Fruit fly (Drosophila melanogaster): ENCODE results near the gene Unc-76.

The Unc-76 gene

DNA sequence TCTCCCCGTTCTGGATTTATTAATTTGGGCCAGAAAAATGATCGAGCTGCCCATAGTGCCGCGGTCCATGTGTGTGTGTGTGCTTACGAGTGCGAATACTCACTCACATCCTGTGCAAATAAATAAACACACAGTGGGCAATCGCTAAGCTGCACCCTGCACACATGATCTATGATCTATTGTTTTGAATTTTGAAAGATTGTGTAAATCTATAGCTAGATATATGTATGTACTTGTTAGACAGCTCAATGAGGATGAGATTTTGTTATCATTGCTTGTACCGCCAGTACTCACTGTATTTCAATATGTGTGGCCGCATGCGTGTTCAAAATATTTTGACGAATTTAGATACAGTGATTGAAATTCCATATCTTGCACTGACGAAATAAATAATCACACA, 2.7 kb downstream of the Unc-76 start (continued):
- TF ChIP-seq phol (tag; optimal IDR thresholded peaks at IDR 0.05) (peak; percentile 19), stc (GFP tag; IDR thresholded peaks at IDR 0.05) (peak; percentile 58), sd (tag; optimal IDR thresholded peaks at IDR 0.05) (peak; percentile 27), CG42726 (GFP tag; IDR thresholded peaks at IDR 0.05; ENCODE audit: partially characterized antibody) (no peak), CG13123 (GFP tag; optimal IDR thresholded peaks at IDR 0.05) (no peak), CG30431 (GFP tag; optimal IDR thresholded peaks at IDR 0.05) (peak; percentile 23), CG9609 (GFP tag; optimal IDR thresholded peaks at IDR 0.05) (peak; percentile 39), jing (GFP tag; optimal IDR thresholded peaks at IDR 0.05) (no peak), hb (GFP tag; IDR thresholded peaks at IDR 0.05; ENCODE audit: partially characterized antibody) (no peak), nau (GFP tag; optimal IDR thresholded peaks at IDR 0.05) (no peak), CG15514 (GFP tag; optimal IDR thresholded peaks at IDR 0.05) (peak; percentile 59), E2f1 (GFP tag; IDR thresholded peaks at IDR 0.05) (peak; percentile 51; the same call in 1 of the 2 replicates), Usf (GFP tag; optimal IDR thresholded peaks at IDR 0.05) (peak; percentile 40), vfl (GFP tag; optimal IDR thresholded peaks at IDR 0.05) (peak; percentile 28), sens (GFP tag) (peak; percentile 36), CG15601 (tag; optimal IDR thresholded peaks at IDR 0.05) (no peak), CG10431 (GFP tag; optimal IDR thresholded peaks at IDR 0.05) (no peak), CG8765 (GFP tag; IDR thresholded peaks at IDR 0.05) (peak; percentile 42; the same call in 1 of the 2 replicates), Mes4 (GFP tag; optimal IDR thresholded peaks at IDR 0.05) (no peak), Fer1 (GFP tag; optimal IDR thresholded peaks at IDR 0.05) (peak; percentile 39), Taf1 (GFP tag; IDR thresholded peaks at IDR 0.05) (peak; percentile 69), ap (GFP tag; IDR thresholded peaks at IDR 0.05) (peak; percentile 26; the same call in 1 of the 2 replicates), mam (GFP tag; optimal IDR thresholded peaks at IDR 0.05) (peak; percentile 80), Fer2 (tag; optimal IDR thresholded peaks at IDR 0.05) (peak; percentile 21), dysf (GFP tag; IDR thresholded peaks at IDR 0.05) (peak; percentile 75), Rfx (GFP tag; IDR thresholded peaks at IDR 0.05) (peak; percentile 91), Sry-δ (GFP tag; optimal IDR thresholded peaks at IDR 0.05) (no peak), Nf-YB (GFP tag; optimal IDR thresholded peaks at IDR 0.05) (no peak), ara (GFP tag; IDR thresholded peaks at IDR 0.05) (peak; percentile 45; the same call in 1 of the 2 replicates), Lpt (GFP tag; optimal IDR thresholded peaks at IDR 0.05) (no peak), lilli (GFP tag; optimal IDR thresholded peaks at IDR 0.05) (peak; percentile 80), CG12659 (GFP tag; optimal IDR thresholded peaks at IDR 0.05) (peak; percentile 11), CG14014 (GFP tag; IDR thresholded peaks at IDR 0.05) (peak; percentile 43; the same call in 1 of the 2 replicates), bsh (GFP tag; optimal IDR thresholded peaks at IDR 0.05) (peak in 1 of 2 experiments; percentile 61), bowl (GFP tag; IDR thresholded peaks at IDR 0.05) (no peak), Poxn (GFP tag; IDR thresholded peaks at IDR 0.05) (peak; percentile 53; the same call in 1 of the 2 replicates), CG10543 (GFP tag; optimal IDR thresholded peaks at IDR 0.05) (peak; percentile 49), Mad (GFP tag; optimal IDR thresholded peaks at IDR 0.05) (peak; percentile 11), CG4707 (GFP tag; optimal IDR thresholded peaks at IDR 0.05) (peak; percentile 37), Aef1 (GFP tag; IDR thresholded peaks at IDR 0.05) (peak; percentile 53; the same call in 2 of the 3 replicates), Hr39 (optimal IDR thresholded peaks at IDR 0.05) (no peak), en (GFP tag; optimal IDR thresholded peaks at IDR 0.05) (no peak), Ets65A (GFP tag) (peak; percentile 92), wek (GFP tag; optimal IDR thresholded peaks at IDR 0.05) (no peak), B-H2 (GFP tag; optimal IDR thresholded peaks at IDR 0.05) (peak; percentile 37), Max (GFP tag; optimal IDR thresholded peaks at IDR 0.05) (no peak), run (tag; optimal IDR thresholded peaks at IDR 0.05) (no peak), bigmax (GFP tag; optimal IDR thresholded peaks at IDR 0.05) (no peak), al (GFP tag; IDR thresholded peaks at IDR 0.05) (peak; percentile 78), B-H1 (GFP tag; IDR thresholded peaks at IDR 0.05) (peak; percentile 48; the same call in 2 of the 3 replicates), sob (GFP tag; IDR thresholded peaks at IDR 0.05) (peak; percentile 77), YL-1 (GFP tag; optimal IDR thresholded peaks at IDR 0.05) (no peak)
